Worm (Caenorhabditis elegans) whole organism, L4 larva: ENCODE measurements around the gene B0336.12.

ENCODE experiments used
- F26F4.8 ChIP-seq: fragments of 200-800 bp; sonication (Bioruptor generic); conservative IDR thresholded peaks from 2 replicates; pipeline ENCODE4 v1.3.6; 2022; ENCODE audit warnings: missing genetic modification characterization, missing compliant biosample characterization
- F49E8.2 ChIP-seq: sonication (generic microtip); optimal IDR thresholded peaks from 2 replicates; lab custom pipeline; 2016; ENCODE audit warnings: missing compliant biosample characterization, mild to moderate bottlenecking, missing genetic modification characterization, borderline replicate concordance
- R02D3.7 ChIP-seq: fragments of 150-350 bp; sonication (generic microtip); optimal IDR thresholded peaks from 3 replicates; lab custom pipeline; 2014; ENCODE audit warnings: missing biosample characterization, missing genetic modification characterization
- Y105C5A.15 ChIP-seq: fragments of 200-800 bp; sonication (Bioruptor generic); IDR thresholded peaks from 2 replicates; pipeline ENCODE4 v1.3.6; 2022; ENCODE audit warnings: missing genetic modification characterization, missing compliant biosample characterization
- Y48G9A.11 ChIP-seq: fragments of 200-800 bp; sonication (Bioruptor generic); IDR thresholded peaks from 2 replicates; pipeline ENCODE4 v1.3.6; 2022; ENCODE audit warnings: missing genetic modification reagents, missing genetic modification characterization, missing compliant biosample characterization
- Y5F2A.4 ChIP-seq: fragments of 200-800 bp; sonication (Bioruptor generic); optimal IDR thresholded peaks from 2 replicates; lab custom pipeline; 2018; ENCODE audit warnings: mild to moderate bottlenecking, missing genetic modification characterization, missing compliant biosample characterization
- aha-1 ChIP-seq: fragments of 150-350 bp; peaks from one replicate; lab custom pipeline; 2014; ENCODE audit warnings: missing biosample characterization, missing genetic modification characterization
- ama-1 ChIP-seq: fragments of 150-350 bp; optimal IDR thresholded peaks from 2 replicates; lab custom pipeline; 2014; ENCODE audit warnings: inconsistent platforms, mixed read lengths
- arid-1 ChIP-seq: fragments of 200-800 bp; sonication (Bioruptor generic); conservative IDR thresholded peaks from 2 replicates; pipeline ENCODE4 v1.3.6; 2022; ENCODE audit warnings: missing genetic modification reagents, missing genetic modification characterization, missing compliant biosample characterization
- ceh-20 ChIP-seq: fragments of 200-800 bp; sonication (Bioruptor generic); IDR thresholded peaks from 2 replicates; pipeline ENCODE4 v1.3.6; 2022; ENCODE audit warnings: missing genetic modification reagents, missing genetic modification characterization, missing compliant biosample characterization
- ceh-32 ChIP-seq: sonication (generic microtip); optimal IDR thresholded peaks from 2 replicates; lab custom pipeline; 2016; ENCODE audit warnings: mild to moderate bottlenecking, missing genetic modification characterization, missing compliant biosample characterization; ENCODE audit not compliant: poor library complexity
- ces-1 ChIP-seq: fragments of 150-350 bp; sonication (generic microtip); optimal IDR thresholded peaks from 4 replicates; lab custom pipeline; 2014; ENCODE audit warnings: missing biosample characterization, missing genetic modification reagents, missing genetic modification characterization
- ctbp-1 ChIP-seq: fragments of 200-800 bp; sonication (Bioruptor generic); IDR thresholded peaks from 2 replicates; pipeline ENCODE4 v1.3.6; 2022; ENCODE audit warnings: missing genetic modification reagents, missing genetic modification characterization, missing compliant biosample characterization
- daf-12 ChIP-seq: fragments of 150-350 bp; optimal IDR thresholded peaks from 2 replicates; lab custom pipeline; 2014; ENCODE audit warnings: missing biosample characterization, missing genetic modification reagents, missing genetic modification characterization
- dmd-8 ChIP-seq: fragments of 200-800 bp; sonication (Bioruptor generic); IDR thresholded peaks from 2 replicates; pipeline ENCODE4 v1.3.6; 2022; ENCODE audit warnings: missing genetic modification characterization, missing compliant biosample characterization
- fkh-10 ChIP-seq: fragments of 150-350 bp; optimal IDR thresholded peaks from 2 replicates; lab custom pipeline; 2014; ENCODE audit warnings: missing biosample characterization, missing genetic modification reagents, missing genetic modification characterization
- hlh-11 ChIP-seq: fragments of 200-800 bp; sonication (Bioruptor generic); optimal IDR thresholded peaks from 2 replicates; lab custom pipeline; 2018; ENCODE audit warnings: mild to moderate bottlenecking, missing genetic modification characterization, missing compliant biosample characterization
- jun-1 ChIP-seq: fragments of 150-350 bp; optimal IDR thresholded peaks from 2 replicates; lab custom pipeline; 2014; ENCODE audit warnings: missing biosample characterization, missing genetic modification reagents, missing genetic modification characterization
- lim-7 ChIP-seq: fragments of 200-800 bp; sonication (Bioruptor generic); IDR thresholded peaks from 2 replicates; pipeline ENCODE4 v1.3.6; 2022; ENCODE audit warnings: missing genetic modification characterization, missing compliant biosample characterization
- lin-1 ChIP-seq: fragments of 200-800 bp; sonication (Bioruptor generic); IDR thresholded peaks from 2 replicates; pipeline ENCODE4 v1.3.6; 2022; ENCODE audit warnings: missing genetic modification reagents, missing genetic modification characterization, missing compliant biosample characterization
- lin-13 ChIP-seq: fragments of 150-350 bp; optimal IDR thresholded peaks from 2 replicates; lab custom pipeline; 2014; ENCODE audit warnings: missing biosample characterization, missing genetic modification reagents, missing genetic modification characterization
- lin-38 ChIP-seq: fragments of 200-800 bp; sonication (Bioruptor generic); IDR thresholded peaks from 2 replicates; pipeline ENCODE4 v1.3.6; 2022; ENCODE audit warnings: missing genetic modification reagents, missing genetic modification characterization, missing compliant biosample characterization
- lin-39 ChIP-seq: fragments of 150-350 bp; optimal IDR thresholded peaks from 2 replicates; lab custom pipeline; 2014; ENCODE audit warnings: missing biosample characterization, missing genetic modification reagents, missing genetic modification characterization
- mxl-2 ChIP-seq: fragments of 200-800 bp; sonication (Bioruptor generic); conservative IDR thresholded peaks from 2 replicates; pipeline ENCODE4 v1.3.6; 2022; ENCODE audit warnings: missing genetic modification reagents, missing genetic modification characterization, missing compliant biosample characterization
- mxl-3 ChIP-seq: fragments of 200-800 bp; sonication (Bioruptor generic); optimal IDR thresholded peaks from 2 replicates; lab custom pipeline; 2018; ENCODE audit warnings: mild to moderate bottlenecking, missing genetic modification characterization, missing compliant biosample characterization
- nhr-237 ChIP-seq: sonication (generic microtip); optimal IDR thresholded peaks from 2 replicates; lab custom pipeline; 2017; ENCODE audit warnings: missing biosample characterization, missing genetic modification characterization
- nhr-42 ChIP-seq: fragments of 200-800 bp; sonication (Bioruptor generic); IDR thresholded peaks from 2 replicates; pipeline ENCODE4 v1.3.6; 2022; ENCODE audit warnings: missing genetic modification characterization, missing compliant biosample characterization
- snpc-1.2 ChIP-seq: fragments of 200-800 bp; sonication (Bioruptor generic); IDR thresholded peaks from 2 replicates; pipeline ENCODE4 v1.3.6; 2022; ENCODE audit warnings: missing genetic modification reagents, missing genetic modification characterization, missing compliant biosample characterization
- spr-3 ChIP-seq: fragments of 200-800 bp; sonication (Bioruptor generic); optimal IDR thresholded peaks from 2 replicates; lab custom pipeline; 2018; ENCODE audit warnings: mild to moderate bottlenecking, missing genetic modification characterization, missing compliant biosample characterization
- unc-130 ChIP-seq: sonication (generic microtip); optimal IDR thresholded peaks from 2 replicates; lab custom pipeline; 2016; ENCODE audit warnings: missing genetic modification reagents, missing genetic modification characterization, missing compliant biosample characterization
- unc-62 ChIP-seq, 3 experiments: fragments of 150-350 bp in 1 of 3; sonication (generic microtip); optimal IDR thresholded peaks in 2 of 3; peaks in 1 of 3; 1 replicate in 1 of 3; 2 replicates in 2 of 3; lab custom pipeline; 2014 to 2017; ENCODE audit warnings: missing biosample characterization in 3 of 3, missing genetic modification characterization in 3 of 3, missing genetic modification reagents in 3 of 3, missing genotype in 1 of 3
- zfp-3 ChIP-seq: fragments of 200-800 bp; sonication (Bioruptor generic); conservative IDR thresholded peaks from 2 replicates; pipeline ENCODE4 v1.3.6; 2022; ENCODE audit warnings: missing genetic modification reagents, missing genetic modification characterization, missing compliant biosample characterization
- ztf-7 ChIP-seq: fragments of 150-350 bp; optimal IDR thresholded peaks from 2 replicates; lab custom pipeline; 2014; ENCODE audit warnings: missing biosample characterization, missing genetic modification characterization

The B0336.12 gene

DNA sequence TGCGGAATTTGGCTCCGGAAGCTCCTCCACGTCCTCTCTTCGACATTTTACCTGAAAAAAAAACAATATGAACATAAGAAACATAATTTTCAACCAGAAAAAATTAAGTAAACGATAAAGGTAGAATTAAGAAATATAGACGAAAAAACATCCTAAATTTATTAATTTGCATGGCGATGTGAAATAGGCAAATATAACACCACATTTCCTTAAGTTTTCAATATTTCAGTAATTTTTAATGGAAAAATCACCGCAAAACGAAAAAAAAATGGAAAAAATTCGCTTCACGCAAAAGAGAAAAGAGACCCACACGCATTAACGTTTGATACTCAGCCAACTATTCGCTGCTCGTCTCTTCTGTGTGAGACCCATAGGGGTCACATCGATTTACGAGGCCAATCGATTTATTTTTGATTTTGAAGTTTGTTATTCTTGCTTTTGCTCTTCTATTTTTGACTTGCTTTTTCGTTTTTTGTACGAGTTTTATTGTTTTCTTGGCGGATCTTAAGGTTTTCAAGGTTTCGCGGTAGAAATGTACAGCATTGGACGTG lies 3.8 kb downstream of the B0336.12 start, which contains the start of gene rpl-23 (continued):
- TF ChIP-seq jun-1 (peak; percentile 27), ces-1 (GFP tag; lab: Kevin White, UChicago) (peak; percentile 63), F26F4.8 (GFP tag; lab: Robert Waterston, UW) (no peak), daf-12 (tag; lab: Kevin White, UChicago) (no peak), ztf-7 (peak; percentile 73)

DNA sequence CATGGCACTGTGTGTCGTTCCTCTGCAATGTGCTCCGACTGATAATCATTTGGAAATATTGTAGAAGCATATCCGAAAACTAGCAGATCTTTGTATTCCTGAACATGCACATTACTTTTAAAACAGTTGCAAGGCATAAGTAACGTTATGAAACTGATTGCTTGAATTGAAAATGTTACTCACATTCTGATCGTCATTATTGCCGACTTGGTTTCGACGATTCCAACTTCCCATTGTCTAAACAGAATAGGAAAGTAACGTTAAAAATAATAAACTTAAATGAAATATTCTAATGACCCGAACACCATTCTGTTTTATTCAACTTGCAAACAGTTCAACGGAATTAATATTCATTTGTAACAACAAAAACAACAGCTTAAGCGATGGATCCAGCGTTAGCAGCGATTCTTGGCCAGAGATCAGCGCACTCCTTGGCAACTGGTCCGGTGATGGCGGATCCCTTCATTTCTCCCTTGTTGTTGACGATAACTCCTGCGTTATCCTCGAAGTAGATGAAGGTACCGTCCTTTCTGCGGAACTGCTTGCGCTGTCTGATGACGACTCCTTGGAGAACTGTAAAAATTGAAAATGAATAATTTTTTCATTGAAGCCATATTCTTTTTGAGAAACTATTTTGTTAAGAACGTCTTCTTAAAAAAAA lies 4.6 kb downstream of the B0336.12 start, which contains the start of gene swp-1:
TSS of gene swp-1 (minus strand) at position 298 of the 661 bp plus-strand sequence.
- TF ChIP-seq zfp-3 (0 out of 2 replicates have a peak, but pooled peaks have one; percentile 12), fkh-10 (no peak), mxl-2 (GFP tag; lab: Robert Waterston, UW) (no peak), lin-39 (tag; lab: Kevin White, UChicago) (no peak), dmd-8 (GFP tag; lab: Robert Waterston, UW) (0 out of 2 replicates have a peak, but pooled peaks have one; percentile 19), aha-1 (tag; lab: Kevin White, UChicago) (peak; percentile 59), ctbp-1 (GFP tag; lab: Robert Waterston, UW) (peak; percentile 35; the same call in 1 of the 2 replicates), lin-38 (GFP tag; lab: Robert Waterston, UW) (peak; percentile 48), Y5F2A.4 (GFP tag; lab: Kevin White, UChicago) (no peak), spr-3 (no peak), lim-7 (0 out of 2 replicates have a peak, but pooled peaks have one; percentile 6), ceh-20 (GFP tag; lab: Robert Waterston, UW) (no peak), snpc-1.2 (GFP tag; lab: Robert Waterston, UW) (peak; percentile 48; the same call in 1 of the 2 replicates), unc-130 (peak; percentile 5), unc-62 (GFP tag; optimal IDR thresholded peaks at IDR 0.05 in 1 of 2; lab: Kevin White, UChicago) (peak in 1 of 2 experiments; percentile 72), unc-62 (tag; optimal IDR thresholded peaks at IDR 0.05; lab: Kevin White, UChicago) (no peak), Y105C5A.15 (peak; percentile 3; the same call in 1 of the 2 replicates), Y48G9A.11 (GFP tag; lab: Robert Waterston, UW) (peak; percentile 33; the same call in 1 of the 2 replicates), R02D3.7 (tag; lab: Kevin White, UChicago) (peak; percentile 20), ama-1 (lab: Kevin White, UChicago) (peak; percentile 51), hlh-11 (tag; lab: Kevin White, UChicago) (no peak), F49E8.2 (tag; lab: Kevin White, UChicago) (peak; percentile 70), arid-1 (GFP tag; lab: Robert Waterston, UW) (peak; percentile 70)

DNA sequence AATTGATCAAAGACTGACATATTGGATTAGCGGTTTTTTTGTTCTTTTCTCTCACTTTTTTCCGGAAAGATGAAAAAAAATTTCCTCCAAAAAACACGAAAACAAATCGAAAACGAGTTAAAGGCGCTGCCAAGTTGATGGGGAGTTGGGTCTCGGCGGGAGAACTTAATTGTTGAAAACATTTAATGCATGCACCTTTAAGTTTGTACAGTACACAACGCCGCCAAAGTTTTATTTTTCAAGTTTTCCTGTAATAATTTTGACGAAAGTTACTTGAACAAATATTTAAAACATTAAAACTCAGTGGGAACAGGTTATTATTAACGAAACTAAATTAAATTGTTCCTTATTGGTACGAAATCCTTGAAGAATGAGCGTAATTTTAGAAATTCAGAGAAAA lies 8.5 kb downstream of the B0336.12 start:
- TF ChIP-seq lin-13 (GFP tag; lab: Kevin White, UChicago) (no peak), nhr-237 (tag; lab: Kevin White, UChicago) (no peak), lin-1 (GFP tag; lab: Robert Waterston, UW) (no peak), nhr-42 (no peak), mxl-3 (GFP tag; lab: Kevin White, UChicago) (no peak), ceh-32 (no peak), ctbp-1 (GFP tag; lab: Robert Waterston, UW) (no peak)
- TF ChIP-seq, all 104 proteins: peak for 0
